Fruit fly (Drosophila melanogaster) whole organism, pupa: ENCODE results near the gene nxf2.

Source experiments
- CG12605 ChIP-seq: fragments of 200-800 bp; sonication (Bioruptor generic); IDR thresholded peaks from 2 replicates; pipeline ENCODE4 v1.3.6; 2022; ENCODE audit warnings: missing biosample characterization, missing genetic modification characterization
- CG13204 ChIP-seq: fragments of 200-800 bp; sonication (Bioruptor generic); optimal IDR thresholded peaks from 2 replicates; lab custom pipeline; 2018; ENCODE audit warnings: missing biosample characterization, mild to moderate bottlenecking, missing genetic modification characterization, moderate library complexity
- CG14655 ChIP-seq: fragments of 200-800 bp; sonication (Bioruptor generic); optimal IDR thresholded peaks from 3 replicates; lab custom pipeline; 2017; ENCODE audit warnings: mild to moderate bottlenecking, missing biosample characterization, missing genetic modification reagents, missing genetic modification characterization
- CG17806 ChIP-seq: fragments of 200-800 bp; sonication (Bioruptor generic); optimal IDR thresholded peaks from 2 replicates; lab custom pipeline; 2018; ENCODE audit warnings: missing biosample characterization, mild to moderate bottlenecking, missing genetic modification characterization, moderate library complexity
- CG32121 ChIP-seq: fragments of 200-800 bp; sonication (Bioruptor generic); IDR thresholded peaks from 2 replicates; pipeline ENCODE4 v1.3.6; 2022; ENCODE audit warnings: missing biosample characterization, missing genetic modification characterization
- CG4496 ChIP-seq: fragments of 200-800 bp; sonication (Bioruptor generic); IDR thresholded peaks from 3 replicates; pipeline ENCODE4 v1.3.6; 2022; ENCODE audit warnings: missing biosample characterization, missing genetic modification characterization
- CG8159 ChIP-seq: fragments of 200-800 bp; sonication (Bioruptor generic); optimal IDR thresholded peaks from 3 replicates; lab custom pipeline; 2018; ENCODE audit warnings: missing biosample characterization, mild to moderate bottlenecking, missing genetic modification characterization, moderate library complexity
- D1 ChIP-seq: fragments of 200-800 bp; sonication (Bioruptor generic); optimal IDR thresholded peaks from 2 replicates; lab custom pipeline; 2018; ENCODE audit warnings: missing biosample characterization, mild to moderate bottlenecking, missing genetic modification characterization, moderate library complexity
- EcR ChIP-seq: fragments of 200-800 bp; sonication (Bioruptor generic); optimal IDR thresholded peaks from 3 replicates; lab custom pipeline; 2019; ENCODE audit warnings: missing biosample characterization, missing genetic modification characterization, mild to moderate bottlenecking, moderate library complexity, missing genetic modification reagents
- Pif1A ChIP-seq: fragments of 200-800 bp; sonication (Bioruptor generic); optimal IDR thresholded peaks from 3 replicates; lab custom pipeline; 2016; ENCODE audit warnings: missing biosample characterization, missing genetic modification characterization
- fd96Ca ChIP-seq: fragments of 200-800 bp; sonication (Bioruptor generic); IDR thresholded peaks from 3 replicates; pipeline ENCODE4 v1.3.6; 2022; ENCODE audit warnings: missing biosample characterization, missing genetic modification characterization
- rn ChIP-seq: fragments of 200-800 bp; sonication (Bioruptor generic); IDR thresholded peaks from 2 replicates; pipeline ENCODE4 v1.3.6; 2022; ENCODE audit warnings: missing biosample characterization, missing genetic modification characterization

DNA sequence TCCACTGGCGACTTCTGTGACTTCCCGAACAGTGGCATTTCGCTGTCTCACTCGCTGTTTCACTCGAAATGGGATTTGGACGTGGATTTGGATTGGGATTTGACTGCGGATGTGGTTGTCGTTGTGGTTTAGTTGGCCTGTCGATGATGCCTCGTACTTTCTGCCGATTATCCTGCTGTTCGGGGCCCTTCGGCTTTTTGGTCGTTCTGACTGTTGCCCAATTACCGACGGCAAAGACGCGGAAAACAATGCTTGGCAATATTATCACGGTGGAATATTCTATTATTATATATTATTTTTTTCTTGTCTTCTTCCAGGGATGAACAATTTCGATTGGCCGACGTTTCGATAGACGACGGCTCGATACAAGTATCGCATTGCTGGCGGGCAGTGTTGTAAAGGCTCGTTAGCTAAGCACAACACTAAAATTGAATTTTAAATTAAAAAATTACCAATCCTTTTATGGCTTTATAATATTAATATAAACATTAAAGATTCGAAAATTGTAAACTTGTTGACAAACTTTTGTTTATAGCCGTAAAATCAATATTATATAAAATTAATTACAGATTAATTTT lies 35.1 kb upstream of the nxf2 start, which contains the start of gene Mo25:
- no peak for TF ChIP-seq CG17806 (tag; lab: Kevin White, UChicago)
- TF ChIP-seq CG8159 (tag; lab: Kevin White, UChicago), result no peak
- no peak for TF ChIP-seq CG13204 (GFP tag; lab: Kevin White, UChicago)
- TF ChIP-seq Pif1A (GFP tag; lab: Kevin White, UChicago), result no peak
- no peak for TF ChIP-seq CG14655 (GFP tag; lab: Kevin White, UChicago)
- no peak for TF ChIP-seq EcR (GFP tag; lab: Kevin White, UChicago)
- TF ChIP-seq rn (GFP tag; lab: Robert Waterston, UW), result no peak
- no peak for TF ChIP-seq D1
- 0 out of 2 replicates have a peak, but pooled peaks have one; percentile 13 for TF ChIP-seq CG32121 (GFP tag; lab: Robert Waterston, UW)
- TF ChIP-seq CG4496, result no peak
- TF ChIP-seq fd96Ca (GFP tag; lab: Robert Waterston, UW), result peak; percentile 30; the same call in 1 of the 3 replicates
- no peak for TF ChIP-seq CG12605 (GFP tag; lab: Robert Waterston, UW)
